Fruit fly (Drosophila melanogaster): ENCODE data around the gene Ulp1.

Gene Ulp1

dm6 chrX:19187624-19188085 is 20.3 kb downstream of the Ulp1 start, which contains the start of gene Mec2:
Mec2 (plus strand) TSS chrX:19188035.
- TF ChIP-seq usp (GFP tag; optimal IDR thresholded peaks at IDR 0.05) (no peak), pan (optimal IDR thresholded peaks at IDR 0.05) (no peak)

- TF ChIP-seq usp (GFP tag; optimal IDR thresholded peaks at IDR 0.05) (no peak), Dll (optimal IDR thresholded peaks at IDR 0.05) (no peak), pan (optimal IDR thresholded peaks at IDR 0.05) (no peak), CG8478 (optimal IDR thresholded peaks at IDR 0.05) (no peak), psq (optimal IDR thresholded peaks at IDR 0.05) (no peak), EcR (GFP tag; optimal IDR thresholded peaks at IDR 0.05) (no peak)
Measured at dm6 chrX:19183121-19183520, 24.9 kb downstream of the Ulp1 start, which contains the start of gene CG33253. CG33253 (plus strand) TSS chrX:19183421.

dm6 chrX:19179696-19180255 is 28.2 kb downstream of the Ulp1 start, which contains the start of the genes CG7556 and CG7453:
CG7556 (minus strand) TSS chrX:19179830.
CG7453 (plus strand) TSS chrX:19180173.
- no peak for TF ChIP-seq psq (optimal IDR thresholded peaks at IDR 0.05)
- no peak for TF ChIP-seq EcR (GFP tag; optimal IDR thresholded peaks at IDR 0.05)
- TF ChIP-seq Dll (optimal IDR thresholded peaks at IDR 0.05): no peak
- TF ChIP-seq pan (optimal IDR thresholded peaks at IDR 0.05): no peak
- no peak for TF ChIP-seq usp (GFP tag; optimal IDR thresholded peaks at IDR 0.05)
- no peak for TF ChIP-seq CG8478 (optimal IDR thresholded peaks at IDR 0.05)

- TF ChIP-seq CG8478 (optimal IDR thresholded peaks at IDR 0.05) (no peak), psq (optimal IDR thresholded peaks at IDR 0.05) (no peak), usp (GFP tag; optimal IDR thresholded peaks at IDR 0.05) (no peak), Dll (optimal IDR thresholded peaks at IDR 0.05) (no peak), pan (optimal IDR thresholded peaks at IDR 0.05) (no peak), EcR (GFP tag; optimal IDR thresholded peaks at IDR 0.05) (no peak)
Measured at dm6 chrX:19174850-19175571, 33.0 kb downstream of the Ulp1 start, which contains the start of gene CG33939. CG33939 (minus strand) TSS chrX:19174900.

- TF ChIP-seq CG8478 (optimal IDR thresholded peaks at IDR 0.05) (no peak), psq (optimal IDR thresholded peaks at IDR 0.05) (no peak), EcR (GFP tag; optimal IDR thresholded peaks at IDR 0.05) (no peak), usp (GFP tag; optimal IDR thresholded peaks at IDR 0.05) (no peak), pan (optimal IDR thresholded peaks at IDR 0.05) (no peak), Dll (optimal IDR thresholded peaks at IDR 0.05) (no peak)
Measured at dm6 chrX:19174092-19174491, 33.9 kb downstream of the Ulp1 start.

dm6 chrX:19172955-19173354 is 35.0 kb downstream of the Ulp1 start:
- TF ChIP-seq CG8478 (optimal IDR thresholded peaks at IDR 0.05): no peak
- TF ChIP-seq psq (optimal IDR thresholded peaks at IDR 0.05): no peak
- no peak for TF ChIP-seq EcR (GFP tag; optimal IDR thresholded peaks at IDR 0.05)
- TF ChIP-seq usp (GFP tag; optimal IDR thresholded peaks at IDR 0.05): no peak
- no peak for TF ChIP-seq pan (optimal IDR thresholded peaks at IDR 0.05)
- no peak for TF ChIP-seq Dll (optimal IDR thresholded peaks at IDR 0.05)

dm6 chrX:19171926-19172325 is 36.1 kb downstream of the Ulp1 start:
- no peak for TF ChIP-seq pan (optimal IDR thresholded peaks at IDR 0.05)
- TF ChIP-seq psq (optimal IDR thresholded peaks at IDR 0.05): no peak
- TF ChIP-seq Dll (optimal IDR thresholded peaks at IDR 0.05): no peak
- no peak for TF ChIP-seq EcR (GFP tag; optimal IDR thresholded peaks at IDR 0.05)
- TF ChIP-seq usp (GFP tag; optimal IDR thresholded peaks at IDR 0.05): no peak
- TF ChIP-seq CG8478 (optimal IDR thresholded peaks at IDR 0.05): no peak

- TF ChIP-seq Dll (optimal IDR thresholded peaks at IDR 0.05) (no peak), psq (optimal IDR thresholded peaks at IDR 0.05) (no peak), EcR (GFP tag; optimal IDR thresholded peaks at IDR 0.05) (no peak), usp (GFP tag; optimal IDR thresholded peaks at IDR 0.05) (no peak)
Measured at dm6 chrX:19170791-19171190, 37.2 kb downstream of the Ulp1 start, which contains the start of gene Inx5. Inx5 (minus strand) TSS chrX:19170883.

dm6 chrX:19167586-19168403 is 40.2 kb downstream of the Ulp1 start:
- TF ChIP-seq pan (optimal IDR thresholded peaks at IDR 0.05) (peak; percentile 84), Dll (optimal IDR thresholded peaks at IDR 0.05) (no peak)

dm6 chrX:19167032-19167568 is 40.9 kb downstream of the Ulp1 start, which contains the start of gene RhoGAP18B:
RhoGAP18B (minus strand) TSS chrX:19167082.
- TF ChIP-seq Dll (optimal IDR thresholded peaks at IDR 0.05): no peak
- no peak for TF ChIP-seq CG8478 (optimal IDR thresholded peaks at IDR 0.05)
- TF ChIP-seq EcR (GFP tag; optimal IDR thresholded peaks at IDR 0.05): no peak
- TF ChIP-seq usp (GFP tag; optimal IDR thresholded peaks at IDR 0.05): no peak
- no peak for TF ChIP-seq pan (optimal IDR thresholded peaks at IDR 0.05)
- no peak for TF ChIP-seq psq (optimal IDR thresholded peaks at IDR 0.05)

- TF ChIP-seq EcR (GFP tag; optimal IDR thresholded peaks at IDR 0.05): no peak
- no peak for TF ChIP-seq pan (optimal IDR thresholded peaks at IDR 0.05)
- TF ChIP-seq usp (GFP tag; optimal IDR thresholded peaks at IDR 0.05): no peak
- no peak for TF ChIP-seq CG8478 (optimal IDR thresholded peaks at IDR 0.05)
- no peak for TF ChIP-seq Dll (optimal IDR thresholded peaks at IDR 0.05)
- TF ChIP-seq psq (optimal IDR thresholded peaks at IDR 0.05): no peak
Measured at dm6 chrX:19166152-19166935, 41.6 kb downstream of the Ulp1 start.
